Worm (Caenorhabditis elegans): ENCODE data around the gene C09G4.4.

DNA sequence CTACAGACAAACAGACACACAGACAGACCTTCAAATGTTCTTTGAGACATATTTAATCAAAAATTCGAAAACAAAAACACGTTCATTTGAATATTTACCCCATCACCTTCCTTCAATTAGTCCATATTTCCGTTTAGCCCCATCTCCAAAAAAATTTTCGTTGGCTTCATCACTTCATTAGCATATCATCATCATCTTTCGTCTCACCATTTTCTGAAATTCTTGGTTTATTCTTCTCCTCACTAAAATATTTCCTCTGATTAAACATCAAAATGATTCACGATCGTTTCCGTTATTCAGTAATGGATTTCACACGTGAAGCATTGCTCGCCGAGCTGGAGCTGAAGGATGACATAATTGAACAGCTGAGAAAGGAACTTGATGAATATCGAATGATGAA lies 7.8 kb downstream of the C09G4.4 start, which contains the start of gene pkg-2:
- TF ChIP-seq unc-62 (GFP tag; optimal IDR thresholded peaks at IDR 0.05), result no peak
- no peak for TF ChIP-seq lin-35 (GFP tag; optimal IDR thresholded peaks at IDR 0.05)
- TF ChIP-seq him-1 (tag; optimal IDR thresholded peaks at IDR 0.05), result no peak
- no peak for TF ChIP-seq nfya-2 (GFP tag; IDR thresholded peaks at IDR 0.05)
- no peak for TF ChIP-seq ama-1 (optimal IDR thresholded peaks at IDR 0.05)
- TF ChIP-seq ama-1 (GFP tag; optimal IDR thresholded peaks at IDR 0.05), result no peak
- TF ChIP-seq lsl-1 (GFP tag; optimal IDR thresholded peaks at IDR 0.05), result no peak
- no peak for TF ChIP-seq hmg-20 (GFP tag; IDR thresholded peaks at IDR 0.05)
- no peak for TF ChIP-seq rcor-1 (GFP tag; IDR thresholded peaks at IDR 0.05)
- no peak for TF ChIP-seq ets-4 (GFP tag; optimal IDR thresholded peaks at IDR 0.05)
- no peak for TF ChIP-seq hsf-1 (GFP tag; IDR thresholded peaks at IDR 0.05)
- TF ChIP-seq sptf-2 (GFP tag; optimal IDR thresholded peaks at IDR 0.05), result no peak
